Worm (Caenorhabditis elegans) whole organism, young adult: Measurements from ENCODE around the gene F35F10.6.

Source experiments
- B0019.2 ChIP-seq: fragments of 200-800 bp; sonication (Bioruptor generic); conservative IDR thresholded peaks from 2 replicates; pipeline ENCODE4 v1.3.6; 2022; ENCODE audit warnings: missing genetic modification reagents, missing genetic modification characterization, missing compliant biosample characterization
- B0261.1 ChIP-seq: sonication (generic microtip); optimal IDR thresholded peaks from 2 replicates; lab custom pipeline; 2016; ENCODE audit warnings: mild to moderate bottlenecking, missing genetic modification characterization, moderate library complexity, missing compliant biosample characterization
- B0336.3 ChIP-seq: fragments of 200-800 bp; sonication (Bioruptor generic); IDR thresholded peaks from 2 replicates; pipeline ENCODE4 v1.3.6; 2022; ENCODE audit warnings: missing genetic modification characterization, missing compliant biosample characterization
- C06A6.2 ChIP-seq: fragments of 200-800 bp; sonication (Bioruptor generic); conservative IDR thresholded peaks from 2 replicates; pipeline ENCODE4 v1.3.6; 2022; ENCODE audit warnings: missing genetic modification characterization, missing compliant biosample characterization
- F22D6.2 ChIP-seq: sonication (generic microtip); optimal IDR thresholded peaks from 2 replicates; lab custom pipeline; 2016; ENCODE audit warnings: mild to moderate bottlenecking, missing genetic modification characterization, missing compliant biosample characterization
- F55B11.4 ChIP-seq: sonication (generic microtip); optimal IDR thresholded peaks from 2 replicates; lab custom pipeline; 2016; ENCODE audit warnings: missing compliant biosample characterization, missing genetic modification characterization, borderline replicate concordance; ENCODE audit not compliant: insufficient read depth
- T07F8.4 ChIP-seq: sonication (generic microtip); optimal IDR thresholded peaks from 2 replicates; lab custom pipeline; 2016; ENCODE audit warnings: mild to moderate bottlenecking, missing genetic modification characterization, moderate library complexity, missing compliant biosample characterization
- Y67H2A.10 ChIP-seq: fragments of 200-800 bp; sonication (Bioruptor generic); conservative IDR thresholded peaks from 2 replicates; pipeline ENCODE4 v1.3.6; 2022; ENCODE audit warnings: missing genetic modification reagents, missing genetic modification characterization, missing compliant biosample characterization
- attf-6 ChIP-seq: fragments of 200-800 bp; sonication (Bioruptor generic); IDR thresholded peaks from 2 replicates; pipeline ENCODE4 v1.3.6; 2022; ENCODE audit warnings: missing genetic modification reagents, missing genetic modification characterization, missing compliant biosample characterization
- cebp-1 ChIP-seq, 2 experiments: fragments of 200-800 bp in 1 of 2; sonication (Bioruptor generic) in 1 of 2; sonication (generic microtip) in 1 of 2; IDR thresholded peaks in 1 of 2; optimal IDR thresholded peaks in 1 of 2; 2 replicates each; pipeline versions ENCODE4 v1.3.6 to Lab custom; 2017 to 2022; ENCODE audit warnings: missing compliant biosample characterization in 2 of 2, missing genetic modification characterization in 2 of 2, mild to moderate bottlenecking in 1 of 2, missing genetic modification reagents in 1 of 2, moderate library complexity in 1 of 2
- ceh-100 ChIP-seq: fragments of 200-800 bp; sonication (Bioruptor generic); IDR thresholded peaks from 2 replicates; pipeline ENCODE4 v1.3.6; 2022; ENCODE audit warnings: missing genetic modification reagents, missing genetic modification characterization, missing compliant biosample characterization
- die-1 ChIP-seq: sonication (generic microtip); optimal IDR thresholded peaks from 2 replicates; lab custom pipeline; 2016; ENCODE audit warnings: missing genotype, mild to moderate bottlenecking, missing genetic modification characterization, missing compliant biosample characterization
- efl-1 ChIP-seq: fragments of 150-350 bp; optimal IDR thresholded peaks from 2 replicates; lab custom pipeline; 2014; ENCODE audit warnings: missing biosample characterization, missing genetic modification reagents, missing genetic modification characterization
- egl-44 ChIP-seq: fragments of 200-800 bp; sonication (Bioruptor generic); IDR thresholded peaks from 2 replicates; pipeline ENCODE4 v1.3.6; 2022; ENCODE audit warnings: missing genetic modification reagents, missing genetic modification characterization, missing compliant biosample characterization
- hlh-26 ChIP-seq: fragments of 200-800 bp; sonication (Bioruptor generic); conservative IDR thresholded peaks from 2 replicates; pipeline ENCODE4 v1.3.6; 2022; ENCODE audit warnings: missing genetic modification reagents, missing genetic modification characterization, missing compliant biosample characterization
- hrde-1 ChIP-seq: sonication (generic microtip); optimal IDR thresholded peaks from 2 replicates; lab custom pipeline; 2016; ENCODE audit warnings: missing genetic modification characterization, mild to moderate bottlenecking, missing compliant biosample characterization, moderate library complexity, missing genotype, missing genetic modification reagents, borderline replicate concordance
- lin-40 ChIP-seq: sonication (generic microtip); optimal IDR thresholded peaks from 2 replicates; lab custom pipeline; 2016; ENCODE audit warnings: missing genetic modification characterization, mild to moderate bottlenecking, missing compliant biosample characterization, missing genotype, missing genetic modification reagents
- lin-54 ChIP-seq: fragments of 200-800 bp; sonication (Bioruptor generic); optimal IDR thresholded peaks from 2 replicates; lab custom pipeline; 2018; ENCODE audit warnings: mild to moderate bottlenecking, missing genetic modification characterization, missing compliant biosample characterization
- lsl-1 ChIP-seq: fragments of 200-800 bp; sonication (Bioruptor generic); optimal IDR thresholded peaks from 2 replicates; lab custom pipeline; 2018; ENCODE audit warnings: mild to moderate bottlenecking, missing genetic modification characterization, moderate library complexity, missing compliant biosample characterization
- madf-3 ChIP-seq: fragments of 200-800 bp; sonication (Bioruptor generic); IDR thresholded peaks from 2 replicates; pipeline ENCODE4 v1.3.6; 2022; ENCODE audit warnings: missing genetic modification reagents, missing genetic modification characterization, missing compliant biosample characterization
- mcd-1 ChIP-seq: fragments of 200-800 bp; sonication (Bioruptor generic); IDR thresholded peaks from 2 replicates; pipeline ENCODE4 v1.3.6; 2022; ENCODE audit warnings: missing genetic modification reagents, missing genetic modification characterization, missing compliant biosample characterization
- mes-4 ChIP-seq: sonication (generic microtip); optimal IDR thresholded peaks from 2 replicates; lab custom pipeline; 2016; ENCODE audit warnings: missing genotype, missing genetic modification characterization, missing compliant biosample characterization
- mxl-1 ChIP-seq: sonication (generic microtip); optimal IDR thresholded peaks from 2 replicates; lab custom pipeline; 2016; ENCODE audit warnings: missing genetic modification characterization, missing compliant biosample characterization
- nfyb-1 ChIP-seq: fragments of 200-800 bp; sonication (Bioruptor generic); IDR thresholded peaks from 2 replicates; pipeline ENCODE4 v1.3.6; 2022; ENCODE audit warnings: missing genetic modification reagents, missing genetic modification characterization, missing compliant biosample characterization
- nhr-120 ChIP-seq: fragments of 200-800 bp; sonication (Bioruptor generic); IDR thresholded peaks from 2 replicates; pipeline ENCODE4 v1.3.6; 2022; ENCODE audit warnings: missing genetic modification characterization, missing compliant biosample characterization
- nhr-80 ChIP-seq: sonication (generic microtip); optimal IDR thresholded peaks from 2 replicates; lab custom pipeline; 2016; ENCODE audit warnings: missing genetic modification characterization, missing compliant biosample characterization
- pbrm-1 ChIP-seq: fragments of 200-800 bp; sonication (Bioruptor generic); IDR thresholded peaks from 2 replicates; pipeline ENCODE4 v1.3.6; 2022; ENCODE audit warnings: missing genetic modification reagents, missing genetic modification characterization, missing compliant biosample characterization
- rcor-1 ChIP-seq: fragments of 200-800 bp; sonication (Bioruptor generic); IDR thresholded peaks from 2 replicates; pipeline ENCODE4 v1.3.6; 2022; ENCODE audit warnings: missing genetic modification reagents, missing genetic modification characterization, missing compliant biosample characterization
- sdz-38 ChIP-seq: sonication (generic microtip); optimal IDR thresholded peaks from 2 replicates; lab custom pipeline; 2016; ENCODE audit warnings: missing genotype, missing genetic modification characterization, missing compliant biosample characterization
- snpc-1.3 ChIP-seq: sonication (generic microtip); optimal IDR thresholded peaks from 2 replicates; lab custom pipeline; 2017; ENCODE audit warnings: missing genetic modification characterization, mild to moderate bottlenecking, missing compliant biosample characterization, antibody characterized with exemption, moderate library complexity, missing genotype, missing genetic modification reagents; ENCODE audit not compliant: insufficient read depth
- tbp1 ChIP-seq: fragments of 200-800 bp; sonication (Bioruptor generic); optimal IDR thresholded peaks from 2 replicates; lab custom pipeline; 2018; ENCODE audit warnings: mild to moderate bottlenecking, missing genetic modification characterization, missing compliant biosample characterization
- xnd-1 ChIP-seq: sonication (generic microtip); optimal IDR thresholded peaks from 2 replicates; lab custom pipeline; 2016; ENCODE audit warnings: missing genotype, missing genetic modification reagents, missing genetic modification characterization, missing compliant biosample characterization
- zim-3 ChIP-seq: sonication (generic microtip); optimal IDR thresholded peaks from 2 replicates; lab custom pipeline; 2017; ENCODE audit warnings: mild to moderate bottlenecking, missing genetic modification characterization, moderate library complexity, missing compliant biosample characterization
- ztf-6 ChIP-seq: fragments of 200-800 bp; sonication (Bioruptor generic); IDR thresholded peaks from 2 replicates; pipeline ENCODE4 v1.3.6; 2022; ENCODE audit warnings: missing genetic modification reagents, missing genetic modification characterization, missing compliant biosample characterization

F35F10.6 gene

ce11 chrV:3289267-3289666, at the start of gene F35F10.6:
Gene F35F10.6, minus strand, starts transcription at chrV:3289367.
- no peak for TF ChIP-seq lin-40 (tag; lab: Kevin White, UChicago)
- no peak for TF ChIP-seq sdz-38
- TF ChIP-seq mcd-1 (GFP tag; lab: Robert Waterston, UW), result no peak
- TF ChIP-seq efl-1 (GFP tag; lab: Kevin White, UChicago), result no peak
- no peak for TF ChIP-seq attf-6 (GFP tag; lab: Robert Waterston, UW)
- TF ChIP-seq xnd-1 (tag; lab: Kevin White, UChicago), result no peak
- no peak for TF ChIP-seq hlh-26
- TF ChIP-seq nhr-120 (GFP tag; lab: Robert Waterston, UW), result no peak
- TF ChIP-seq die-1, result no peak
- no peak for TF ChIP-seq mes-4 (tag; lab: Kevin White, UChicago)
- no peak for TF ChIP-seq C06A6.2
- TF ChIP-seq B0019.2 (GFP tag; lab: Robert Waterston, UW), result no peak
- TF ChIP-seq hrde-1 (tag; lab: Kevin White, UChicago), result no peak
- TF ChIP-seq rcor-1 (GFP tag; lab: Robert Waterston, UW), result no peak

- no peak for TF ChIP-seq F55B11.4 (tag; lab: Kevin White, UChicago)
- no peak for TF ChIP-seq cebp-1 (GFP tag; IDR thresholded peaks at IDR 0.05; lab: Robert Waterston, UW)
- TF ChIP-seq cebp-1 (tag; optimal IDR thresholded peaks at IDR 0.05; lab: Kevin White, UChicago), result no peak
- TF ChIP-seq Y67H2A.10 (GFP tag; lab: Robert Waterston, UW), result no peak
- no peak for TF ChIP-seq tbp1 (GFP tag; lab: Kevin White, UChicago)
- no peak for TF ChIP-seq snpc-1.3
Measured at ce11 chrV:3333334-3333733, 44.2 kb upstream of the F35F10.6 start, which contains the start of gene C17B7.5. Gene C17B7.5, plus strand, starts transcription at chrV:3333634.

- TF ChIP-seq madf-3 (GFP tag; lab: Robert Waterston, UW) (no peak), egl-44 (GFP tag; lab: Robert Waterston, UW) (no peak), T07F8.4 (tag; lab: Kevin White, UChicago) (no peak), B0261.1 (tag; lab: Kevin White, UChicago) (no peak), nfyb-1 (GFP tag; lab: Robert Waterston, UW) (no peak), zim-3 (no peak), hrde-1 (tag; lab: Kevin White, UChicago) (no peak)
Measured at ce11 chrV:3332023-3332422, 42.9 kb upstream of the F35F10.6 start, which contains the start of gene C17B7.9. Gene C17B7.9, minus strand, starts transcription at chrV:3332123.

- TF ChIP-seq nhr-80 (tag; lab: Kevin White, UChicago), result no peak
- TF ChIP-seq F22D6.2 (tag; lab: Kevin White, UChicago), result no peak
- no peak for TF ChIP-seq pbrm-1 (GFP tag; lab: Robert Waterston, UW)
- no peak for TF ChIP-seq lsl-1 (GFP tag; lab: Kevin White, UChicago)
- TF ChIP-seq lin-54 (GFP tag; lab: Kevin White, UChicago), result no peak
- TF ChIP-seq ceh-100 (GFP tag; lab: Robert Waterston, UW), result no peak
- TF ChIP-seq mxl-1, result no peak
- no peak for TF ChIP-seq B0336.3 (GFP tag; lab: Robert Waterston, UW)
- TF ChIP-seq rcor-1 (GFP tag; lab: Robert Waterston, UW), result no peak
- no peak for TF ChIP-seq B0019.2 (GFP tag; lab: Robert Waterston, UW)
- no peak for TF ChIP-seq ztf-6 (GFP tag; lab: Robert Waterston, UW)
Measured at ce11 chrV:3324178-3324577, 35.0 kb upstream of the F35F10.6 start, which contains the start of gene C17B7.8. Gene C17B7.8, minus strand, starts transcription at chrV:3324278.
